Worm (Caenorhabditis elegans) whole organism, L1 larva: Measurements from ENCODE around the gene igcm-1.

Experiments used
- egl-27 ChIP-seq, 2 experiments: fragments of 150-350 bp in 1 of 2; sonication (generic microtip); optimal IDR thresholded peaks; 3 replicates each; lab custom pipeline; 2017 to 2018; ENCODE audit warnings: missing biosample characterization in 2 of 2, missing genetic modification characterization in 2 of 2, missing genetic modification reagents in 2 of 2
- fkh-10 ChIP-seq: sonication (generic microtip); optimal IDR thresholded peaks from 2 replicates; lab custom pipeline; 2017; ENCODE audit warnings: missing biosample characterization, missing genetic modification reagents, missing genetic modification characterization
- nhr-12 ChIP-seq: sonication (generic microtip); optimal IDR thresholded peaks from 2 replicates; lab custom pipeline; 2017; ENCODE audit warnings: missing biosample characterization, missing genetic modification characterization
- pqm-1 ChIP-seq: sonication (generic microtip); optimal IDR thresholded peaks from 3 replicates; lab custom pipeline; 2017; ENCODE audit warnings: missing biosample characterization, missing genetic modification characterization
- snu-23 ChIP-seq: sonication (generic microtip); optimal IDR thresholded peaks from 2 replicates; lab custom pipeline; 2016; ENCODE audit warnings: missing genetic modification characterization, missing compliant biosample characterization

- no peak for TF ChIP-seq egl-27 (tag; optimal IDR thresholded peaks at IDR 0.05; lab: Kevin White, UChicago)
- no peak for TF ChIP-seq snu-23 (GFP tag; lab: Kevin White, UChicago)
- TF ChIP-seq fkh-10 (GFP tag; lab: Kevin White, UChicago): no peak
- TF ChIP-seq nhr-12 (tag; lab: Kevin White, UChicago): no peak
- TF ChIP-seq pqm-1 (tag; lab: Kevin White, UChicago): no peak
These were observed 22.3 kb upstream of the igcm-1 start for ce11 chrX:873634-874033.
